Worm (Caenorhabditis elegans): Measurements from ENCODE around the gene ZC443.1.

- TF ChIP-seq hnd-1 (tag; optimal IDR thresholded peaks at IDR 0.05) (no peak), hmg-4 (GFP tag; optimal IDR thresholded peaks at IDR 0.05) (no peak), ceh-13 (GFP tag; optimal IDR thresholded peaks at IDR 0.05) (no peak), ama-1 (optimal IDR thresholded peaks at IDR 0.05) (no peak), flt-1 (GFP tag; IDR thresholded peaks at IDR 0.05) (no peak), ets-7 (tag; optimal IDR thresholded peaks at IDR 0.05) (no peak), tra-4 (tag; optimal IDR thresholded peaks at IDR 0.05) (no peak), ceh-36 (tag; optimal IDR thresholded peaks at IDR 0.05) (no peak), B0310.2 (tag; optimal IDR thresholded peaks at IDR 0.05) (no peak), pes-1 (GFP tag; IDR thresholded peaks at IDR 0.05) (no peak), tbx-37 (GFP tag; conservative IDR thresholded peaks at IDR 0.05) (no peak), hmbx-1 (tag; optimal IDR thresholded peaks at IDR 0.05) (no peak), aly-1 (tag; optimal IDR thresholded peaks at IDR 0.05) (no peak), scrt-1 (GFP tag; IDR thresholded peaks at IDR 0.05) (no peak)
These were observed 12.9 kb downstream of the ZC443.1 start for ce11 chrV:12796908-12797490.
